Fruit fly (Drosophila melanogaster): ENCODE data around the gene CG13083.

dm6 chr2L:19454070-19454751, 33.1 kb upstream of the CG13083 start, which contains the start of gene CG10026:
- TF ChIP-seq CG4318 (GFP tag; optimal IDR thresholded peaks at IDR 0.05) (no peak), CG3032 (tag; optimal IDR thresholded peaks at IDR 0.05) (peak; percentile 67), pdm3 (GFP tag; optimal IDR thresholded peaks at IDR 0.05) (peak; percentile 58), OdsH (GFP tag; optimal IDR thresholded peaks at IDR 0.05) (peak; percentile 53), ss (GFP tag; optimal IDR thresholded peaks at IDR 0.05) (peak; percentile 25 to 64)
